Fruit fly (Drosophila melanogaster): Measurements from ENCODE around the gene Zir.

Zir gene

DNA sequence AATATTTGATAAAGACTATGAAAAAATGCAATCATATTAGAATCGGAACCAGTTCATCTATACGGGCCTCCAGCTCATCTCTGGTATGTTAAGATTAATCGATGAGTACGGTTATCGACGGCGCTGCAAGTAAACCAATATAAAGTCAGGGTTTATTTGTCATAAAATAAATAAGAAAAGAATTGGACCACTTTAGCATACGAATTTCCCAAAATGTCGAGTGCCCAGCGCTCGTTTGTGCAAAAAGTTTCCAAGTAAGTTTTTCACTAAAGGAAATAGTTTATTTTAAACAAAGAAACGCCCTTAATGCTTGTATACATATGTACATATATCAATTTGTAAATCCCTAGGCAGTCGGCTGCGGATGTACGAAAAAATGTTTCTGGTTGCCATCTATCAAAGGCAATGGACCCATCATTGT, at the start of gene Zir:
Gene Zir, plus strand, starts transcription at position 101 of the 421 bp plus-strand sequence.
- TF ChIP-seq Eip78C (GFP tag) (peak; percentile 64), vri (GFP tag; optimal IDR thresholded peaks at IDR 0.05) (no peak), Blimp-1 (GFP tag; optimal IDR thresholded peaks at IDR 0.05) (peak; percentile 5), esn (GFP tag; optimal IDR thresholded peaks at IDR 0.05) (peak; percentile 34), fkh (GFP tag; optimal IDR thresholded peaks at IDR 0.05) (peak; percentile 84)

DNA sequence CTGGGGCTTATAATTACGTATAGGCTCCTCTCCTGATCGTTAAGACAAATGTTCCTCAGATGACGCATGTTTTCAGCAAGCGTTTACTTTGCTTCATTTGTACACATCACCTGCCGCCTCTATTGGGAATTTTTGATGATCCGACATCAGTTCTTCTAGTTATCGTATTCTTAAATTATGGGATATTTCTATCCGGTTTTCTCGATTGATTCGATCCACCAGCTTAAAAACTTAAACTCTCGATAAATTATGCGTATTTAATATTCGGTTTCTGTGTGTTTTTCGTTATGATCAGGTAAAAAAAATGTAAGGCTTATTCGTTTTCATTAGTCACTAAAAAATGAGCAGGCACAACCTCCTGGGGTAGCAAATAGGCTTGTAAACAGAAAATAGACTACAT, 41.4 kb upstream of the Zir start:
- TF ChIP-seq Sox15 (GFP tag; optimal IDR thresholded peaks at IDR 0.05): no peak
- TF ChIP-seq CG3919 (GFP tag; optimal IDR thresholded peaks at IDR 0.05): no peak
- TF ChIP-seq eg (GFP tag; IDR thresholded peaks at IDR 0.05): no peak
- no peak for TF ChIP-seq CG11902 (GFP tag; optimal IDR thresholded peaks at IDR 0.05)
- TF ChIP-seq CG6792 (GFP tag; optimal IDR thresholded peaks at IDR 0.05): no peak
- no peak for TF ChIP-seq CG6854 (GFP tag; optimal IDR thresholded peaks at IDR 0.05)
- no peak for TF ChIP-seq CG9139 (GFP tag; optimal IDR thresholded peaks at IDR 0.05)
- TF ChIP-seq CG10631 (GFP tag; optimal IDR thresholded peaks at IDR 0.05): no peak
- no peak for TF ChIP-seq Sox14 (GFP tag; optimal IDR thresholded peaks at IDR 0.05)
- TF ChIP-seq OdsH (GFP tag; optimal IDR thresholded peaks at IDR 0.05): no peak
- TF ChIP-seq Lpt (GFP tag; optimal IDR thresholded peaks at IDR 0.05): no peak
- no peak for TF ChIP-seq fd85E (GFP tag; optimal IDR thresholded peaks at IDR 0.05)

DNA sequence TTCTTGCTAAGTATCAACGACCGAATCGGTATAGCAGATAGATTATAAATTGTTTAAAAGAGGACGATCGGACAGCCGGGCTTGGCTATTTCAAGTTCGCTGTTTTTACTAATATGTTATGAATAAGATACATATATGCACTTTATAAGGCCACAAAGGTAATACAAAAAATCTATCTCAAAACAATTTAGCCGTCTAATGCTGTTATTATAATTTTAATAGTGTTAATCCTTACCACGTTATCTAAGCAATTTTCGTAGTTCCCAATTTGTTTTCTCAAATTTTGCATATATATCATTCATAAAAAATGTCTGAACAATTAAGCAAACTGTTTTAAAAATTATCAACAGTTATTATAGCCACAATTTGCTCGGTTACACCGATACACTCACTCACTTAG, 37.7 kb upstream of the Zir start:
- TF ChIP-seq CG32006 (GFP tag; optimal IDR thresholded peaks at IDR 0.05) (no peak), Hr39 (GFP tag; optimal IDR thresholded peaks at IDR 0.05) (no peak), Blimp-1 (GFP tag; optimal IDR thresholded peaks at IDR 0.05) (no peak), Smox (GFP tag; optimal IDR thresholded peaks at IDR 0.05) (no peak), CG8319 (GFP tag; optimal IDR thresholded peaks at IDR 0.05) (no peak), CG16779 (tag; optimal IDR thresholded peaks at IDR 0.05) (no peak), Ets21C (GFP tag; optimal IDR thresholded peaks at IDR 0.05) (no peak), CG31627 (GFP tag; optimal IDR thresholded peaks at IDR 0.05) (no peak), achi (GFP tag; optimal IDR thresholded peaks at IDR 0.05) (no peak), salr (GFP tag; optimal IDR thresholded peaks at IDR 0.05) (no peak), lz (GFP tag; optimal IDR thresholded peaks at IDR 0.05) (no peak), Ets96B (tag; optimal IDR thresholded peaks at IDR 0.05) (no peak), CG9139 (GFP tag; optimal IDR thresholded peaks at IDR 0.05) (no peak)

- TF ChIP-seq net (GFP tag; optimal IDR thresholded peaks at IDR 0.05) (peak; percentile 54), CG11902 (GFP tag; optimal IDR thresholded peaks at IDR 0.05) (no peak), CG15336 (GFP tag; IDR thresholded peaks at IDR 0.05) (peak; percentile 14; the same call in 1 of the 2 replicates), ss (GFP tag; optimal IDR thresholded peaks at IDR 0.05) (peak in 1 of 2 experiments; percentile 2), pdm3 (GFP tag; optimal IDR thresholded peaks at IDR 0.05) (no peak), Eip75B (GFP tag; optimal IDR thresholded peaks at IDR 0.05) (no peak), Blimp-1 (GFP tag; optimal IDR thresholded peaks at IDR 0.05) (peak; percentile 63), Sox14 (GFP tag; optimal IDR thresholded peaks at IDR 0.05) (no peak), eg (GFP tag; IDR thresholded peaks at IDR 0.05) (peak; percentile 35; the same call in 1 of the 3 replicates), CG8119 (GFP tag; IDR thresholded peaks at IDR 0.05) (peak; percentile 25; the same call in 1 of the 3 replicates), dsx (GFP tag; optimal IDR thresholded peaks at IDR 0.05; ENCODE audit: poor library complexity, severe bottlenecking) (peak; percentile 34), CG6163 (GFP tag; IDR thresholded peaks at IDR 0.05) (no peak)
Measured at dm6 chr2L:59058-59603, 35.4 kb upstream of the Zir start.

Data from whole organism, prepupa.